Fruit fly (Drosophila melanogaster): ENCODE data around the gene S1P.

dm6 chr3L:21591247-21591646 is 25.9 kb downstream of the S1P start:
- TF ChIP-seq Pif1A (GFP tag; optimal IDR thresholded peaks at IDR 0.05) (no peak), CG32121 (GFP tag; IDR thresholded peaks at IDR 0.05) (no peak), CG12605 (GFP tag; IDR thresholded peaks at IDR 0.05) (no peak), Ets98B (GFP tag; IDR thresholded peaks at IDR 0.05) (no peak), CG10348 (GFP tag; IDR thresholded peaks at IDR 0.05) (no peak), Snoo (tag; optimal IDR thresholded peaks at IDR 0.05) (no peak), rn (GFP tag; IDR thresholded peaks at IDR 0.05) (no peak), CG8159 (tag; optimal IDR thresholded peaks at IDR 0.05) (no peak), CG9948 (tag; optimal IDR thresholded peaks at IDR 0.05) (no peak), Pif1B (GFP tag; optimal IDR thresholded peaks at IDR 0.05) (no peak)
